Worm (Caenorhabditis elegans): ENCODE results near the gene B0252.1.

The B0252.1 gene

DNA sequence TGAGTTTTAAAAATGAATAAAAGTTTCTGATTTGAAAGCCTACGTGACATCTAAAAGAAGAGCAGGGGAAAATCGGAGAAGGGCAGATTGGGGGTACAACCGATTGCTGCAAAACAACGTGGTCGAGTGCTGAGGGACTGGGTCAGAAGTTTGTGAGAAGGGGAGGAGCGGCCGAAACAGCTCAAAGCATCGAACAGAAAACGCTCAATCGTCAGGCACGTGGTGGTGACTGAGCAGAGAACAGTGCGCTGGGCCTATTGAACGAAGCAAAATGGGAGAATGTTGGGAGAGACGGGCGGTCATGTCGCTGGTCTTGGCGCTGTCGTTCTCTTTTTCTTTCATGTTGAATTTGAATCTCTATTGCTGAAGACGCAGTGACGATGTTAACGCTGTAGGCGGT, 28.3 kb upstream of the B0252.1 start (continued):
- TF ChIP-seq lin-39 (tag; optimal IDR thresholded peaks at IDR 0.05) (no peak), madf-5 (GFP tag; IDR thresholded peaks at IDR 0.05) (no peak), duxl-1 (tag; optimal IDR thresholded peaks at IDR 0.05; ENCODE audit: poor library complexity) (peak; percentile 43), dpl-1 (GFP tag; optimal IDR thresholded peaks at IDR 0.05) (peak; percentile 40), spr-3 (GFP tag; optimal IDR thresholded peaks at IDR 0.05) (peak; percentile 51), hlh-11 (tag; optimal IDR thresholded peaks at IDR 0.05) (peak; percentile 91), Y48G9A.11 (GFP tag; IDR thresholded peaks at IDR 0.05) (no peak), Y75B8A.6 (GFP tag; IDR thresholded peaks at IDR 0.05) (0 out of 2 replicates have a peak, but pooled peaks have one; percentile 49), lin-29 (GFP tag; IDR thresholded peaks at IDR 0.05) (no peak), F10B5.3 (tag; optimal IDR thresholded peaks at IDR 0.05) (no peak), pha-4 (GFP tag; IDR thresholded peaks at IDR 0.05) (no peak), pha-4 (tag; optimal IDR thresholded peaks at IDR 0.05) (no peak), saeg-2 (GFP tag; IDR thresholded peaks at IDR 0.05) (no peak), mdl-1 (tag; optimal IDR thresholded peaks at IDR 0.05) (peak; percentile 64 to 93), lin-1 (GFP tag; IDR thresholded peaks at IDR 0.05) (no peak), lin-15B (tag; optimal IDR thresholded peaks at IDR 0.05) (no peak), vab-7 (GFP tag; IDR thresholded peaks at IDR 0.05) (no peak), rbr-2 (tag; optimal IDR thresholded peaks at IDR 0.05) (peak; percentile 43), F37D6.2 (tag; optimal IDR thresholded peaks at IDR 0.05) (no peak), ztf-11 (tag; optimal IDR thresholded peaks at IDR 0.05) (no peak), hlh-30 (tag; optimal IDR thresholded peaks at IDR 0.05; ENCODE audit: insufficient read depth) (peak; percentile 92), aly-2 (tag; optimal IDR thresholded peaks at IDR 0.05) (no peak), ceh-28 (tag; optimal IDR thresholded peaks at IDR 0.05) (no peak), daf-16 (GFP tag; optimal IDR thresholded peaks at IDR 0.05) (peak in 1 of 2 experiments; percentile 17), daf-16 (tag; optimal IDR thresholded peaks at IDR 0.05) (peak; percentile 26), madf-9 (GFP tag; conservative IDR thresholded peaks at IDR 0.05) (no peak), snpc-4 (tag; optimal IDR thresholded peaks at IDR 0.05) (no peak), ZK546.5 (tag; optimal IDR thresholded peaks at IDR 0.05) (no peak), daf-12 (tag; optimal IDR thresholded peaks at IDR 0.05) (no peak)

- TF ChIP-seq madf-5 (GFP tag; IDR thresholded peaks at IDR 0.05) (no peak), ztf-7 (tag; optimal IDR thresholded peaks at IDR 0.05) (no peak), T26A8.4 (GFP tag; IDR thresholded peaks at IDR 0.05) (no peak; the same call in 1 of the 2 replicates), mes-2 (tag; optimal IDR thresholded peaks at IDR 0.05; ENCODE audit: poor library complexity, severe bottlenecking) (peak; percentile 30), mdt-29 (GFP tag; IDR thresholded peaks at IDR 0.05) (peak; percentile 87), mxl-2 (GFP tag; conservative IDR thresholded peaks at IDR 0.05) (no peak), duxl-1 (tag; optimal IDR thresholded peaks at IDR 0.05; ENCODE audit: poor library complexity) (no peak), tra-1 (GFP tag; IDR thresholded peaks at IDR 0.05) (no peak; the same call in 1 of the 2 replicates), vab-7 (GFP tag; IDR thresholded peaks at IDR 0.05) (no peak), nhr-6 (tag; optimal IDR thresholded peaks at IDR 0.05) (no peak), mep-1 (tag; optimal IDR thresholded peaks at IDR 0.05) (peak; percentile 48), hlh-30 (tag; optimal IDR thresholded peaks at IDR 0.05; ENCODE audit: insufficient read depth) (peak; percentile 90), set-16 (GFP tag; IDR thresholded peaks at IDR 0.05) (no peak), gei-8 (GFP tag; optimal IDR thresholded peaks at IDR 0.05) (no peak), dve-1 (tag; optimal IDR thresholded peaks at IDR 0.05; ENCODE audit: insufficient read depth) (peak; percentile 84), dpl-1 (GFP tag; optimal IDR thresholded peaks at IDR 0.05) (no peak), tag-97 (GFP tag; IDR thresholded peaks at IDR 0.05) (no peak), F10B5.3 (tag; optimal IDR thresholded peaks at IDR 0.05) (no peak), dmd-9 (GFP tag; IDR thresholded peaks at IDR 0.05) (no peak), cey-2 (tag; optimal IDR thresholded peaks at IDR 0.05; ENCODE audit: borderline replicate concordance, insufficient read depth) (no peak), ceh-32 (tag; optimal IDR thresholded peaks at IDR 0.05; ENCODE audit: poor library complexity) (no peak), lin-15B (tag; optimal IDR thresholded peaks at IDR 0.05) (no peak), unc-39 (tag; optimal IDR thresholded peaks at IDR 0.05) (no peak), nhr-25 (tag; optimal IDR thresholded peaks at IDR 0.05; ENCODE audit: borderline replicate concordance, insufficient read depth) (no peak), mxl-3 (GFP tag; optimal IDR thresholded peaks at IDR 0.05) (peak; percentile 56), nhr-237 (tag; optimal IDR thresholded peaks at IDR 0.05) (no peak), attf-4 (tag; optimal IDR thresholded peaks at IDR 0.05) (no peak), zfp-3 (GFP tag; conservative IDR thresholded peaks at IDR 0.05) (0 out of 2 replicates have a peak, but pooled peaks have one; percentile 41)
Observed at ce11 chrII:6891838-6892237, 27.6 kb upstream of the B0252.1 start.
